Worm (Caenorhabditis elegans) whole organism, young adult: ENCODE results near the gene ham-2.

Experiments used
- B0035.1 ChIP-seq: sonication (generic microtip); optimal IDR thresholded peaks from 2 replicates; lab custom pipeline; 2016; ENCODE audit warnings: missing genetic modification characterization, mild to moderate bottlenecking, missing compliant biosample characterization, missing genotype, missing genetic modification reagents
- F10E7.11 ChIP-seq: sonication (generic microtip); optimal IDR thresholded peaks from 2 replicates; lab custom pipeline; 2017; ENCODE audit warnings: mild to moderate bottlenecking, missing genetic modification characterization, moderate library complexity, missing compliant biosample characterization
- F23B12.7 ChIP-seq: sonication (generic microtip); optimal IDR thresholded peaks from 2 replicates; lab custom pipeline; 2017; ENCODE audit warnings: missing genetic modification characterization, mild to moderate bottlenecking, missing compliant biosample characterization, antibody characterized with exemption, moderate library complexity; ENCODE audit not compliant: insufficient read depth
- F33H1.4 ChIP-seq: fragments of 200-800 bp; sonication (Bioruptor generic); IDR thresholded peaks from 2 replicates; pipeline ENCODE4 v1.3.6; 2022; ENCODE audit warnings: missing genetic modification reagents, missing genetic modification characterization, missing compliant biosample characterization
- F49E8.2 ChIP-seq: sonication (generic microtip); optimal IDR thresholded peaks from 3 replicates; lab custom pipeline; 2017; ENCODE audit warnings: missing genetic modification characterization, mild to moderate bottlenecking, missing compliant biosample characterization, antibody characterized with exemption, moderate library complexity; ENCODE audit not compliant: insufficient read depth
- K11D2.4 ChIP-seq: fragments of 200-800 bp; sonication (Bioruptor generic); IDR thresholded peaks from 2 replicates; pipeline ENCODE4 v1.3.6; 2022; ENCODE audit warnings: missing genetic modification reagents, missing genetic modification characterization, missing compliant biosample characterization
- T26A5.8 ChIP-seq: sonication (generic microtip); optimal IDR thresholded peaks from 2 replicates; lab custom pipeline; 2016; ENCODE audit warnings: missing genetic modification characterization, missing compliant biosample characterization
- Y67H2A.10 ChIP-seq: fragments of 200-800 bp; sonication (Bioruptor generic); conservative IDR thresholded peaks from 2 replicates; pipeline ENCODE4 v1.3.6; 2022; ENCODE audit warnings: missing genetic modification reagents, missing genetic modification characterization, missing compliant biosample characterization
- Y79H2A.3 ChIP-seq: fragments of 200-800 bp; sonication (Bioruptor generic); conservative IDR thresholded peaks from 2 replicates; pipeline ENCODE4 v1.3.6; 2022; ENCODE audit warnings: missing genetic modification reagents, missing genetic modification characterization, missing compliant biosample characterization
- akir-1 ChIP-seq: fragments of 200-800 bp; sonication (Bioruptor generic); optimal IDR thresholded peaks from 2 replicates; lab custom pipeline; 2018; ENCODE audit warnings: mild to moderate bottlenecking, missing genetic modification characterization, moderate library complexity, missing compliant biosample characterization
- ama-1 ChIP-seq, 3 experiments: fragments of 150-350 bp in 1 of 3; sonication (generic microtip) in 2 of 3; optimal IDR thresholded peaks; 2 replicates each; lab custom pipeline; 2014 to 2018; ENCODE audit warnings: missing biosample characterization in 2 of 3, missing genetic modification characterization in 2 of 3, missing genetic modification reagents in 2 of 3
- aptf-3 ChIP-seq: fragments of 200-800 bp; sonication (Bioruptor generic); IDR thresholded peaks from 2 replicates; pipeline ENCODE4 v1.3.6; 2022; ENCODE audit warnings: missing genetic modification characterization, missing compliant biosample characterization
- atf-7 ChIP-seq: sonication (generic microtip); optimal IDR thresholded peaks from 2 replicates; lab custom pipeline; 2017; ENCODE audit warnings: mild to moderate bottlenecking, missing genetic modification characterization, missing compliant biosample characterization
- attf-3 ChIP-seq: fragments of 200-800 bp; sonication (Bioruptor generic); conservative IDR thresholded peaks from 2 replicates; pipeline ENCODE4 v1.3.6; 2022; ENCODE audit warnings: missing genetic modification reagents, missing genetic modification characterization, missing compliant biosample characterization
- bed-1 ChIP-seq: fragments of 200-800 bp; sonication (Bioruptor generic); IDR thresholded peaks from 2 replicates; pipeline ENCODE4 v1.3.6; 2022; ENCODE audit warnings: missing genetic modification reagents, missing genetic modification characterization, missing compliant biosample characterization
- cebp-1 ChIP-seq, 2 experiments: fragments of 200-800 bp in 1 of 2; sonication (Bioruptor generic) in 1 of 2; sonication (generic microtip) in 1 of 2; IDR thresholded peaks in 1 of 2; optimal IDR thresholded peaks in 1 of 2; 2 replicates each; pipeline versions ENCODE4 v1.3.6 to Lab custom; 2017 to 2022; ENCODE audit warnings: missing compliant biosample characterization in 2 of 2, missing genetic modification characterization in 2 of 2, mild to moderate bottlenecking in 1 of 2, missing genetic modification reagents in 1 of 2, moderate library complexity in 1 of 2
- cebp-2 ChIP-seq: fragments of 200-800 bp; sonication (Bioruptor generic); IDR thresholded peaks from 2 replicates; pipeline ENCODE4 v1.3.6; 2022; ENCODE audit warnings: missing genetic modification characterization, missing compliant biosample characterization
- ceh-27 ChIP-seq: fragments of 200-800 bp; sonication (Bioruptor generic); optimal IDR thresholded peaks from 2 replicates; lab custom pipeline; 2018; ENCODE audit warnings: mild to moderate bottlenecking, missing genetic modification characterization, moderate library complexity, missing compliant biosample characterization
- ceh-40 ChIP-seq: fragments of 200-800 bp; sonication (Bioruptor generic); IDR thresholded peaks from 2 replicates; pipeline ENCODE4 v1.3.6; 2022; ENCODE audit warnings: missing genetic modification characterization, missing compliant biosample characterization
- efl-1 ChIP-seq: fragments of 150-350 bp; optimal IDR thresholded peaks from 2 replicates; lab custom pipeline; 2014; ENCODE audit warnings: missing biosample characterization, missing genetic modification reagents, missing genetic modification characterization
- ets-4 ChIP-seq: fragments of 200-800 bp; sonication (Bioruptor generic); optimal IDR thresholded peaks from 2 replicates; lab custom pipeline; 2018; ENCODE audit warnings: mild to moderate bottlenecking, missing genetic modification characterization, missing compliant biosample characterization
- hlh-12 ChIP-seq: sonication (generic microtip); optimal IDR thresholded peaks from 2 replicates; lab custom pipeline; 2016; ENCODE audit warnings: missing genetic modification characterization, missing compliant biosample characterization
- hmg-1.2 ChIP-seq: fragments of 200-800 bp; sonication (Bioruptor generic); IDR thresholded peaks from 2 replicates; pipeline ENCODE4 v1.3.6; 2022; ENCODE audit warnings: missing genetic modification reagents, missing genetic modification characterization, missing compliant biosample characterization
- let-526 ChIP-seq: fragments of 200-800 bp; sonication (Bioruptor generic); IDR thresholded peaks from 2 replicates; pipeline ENCODE4 v1.3.6; 2022; ENCODE audit warnings: missing genetic modification reagents, missing genetic modification characterization, missing compliant biosample characterization
- lin-26 ChIP-seq: fragments of 200-800 bp; sonication (Bioruptor generic); IDR thresholded peaks from 2 replicates; pipeline ENCODE4 v1.3.6; 2022; ENCODE audit warnings: missing genetic modification reagents, missing genetic modification characterization, missing compliant biosample characterization
- lin-54 ChIP-seq: fragments of 200-800 bp; sonication (Bioruptor generic); optimal IDR thresholded peaks from 2 replicates; lab custom pipeline; 2018; ENCODE audit warnings: mild to moderate bottlenecking, missing genetic modification characterization, missing compliant biosample characterization
- madf-3 ChIP-seq: fragments of 200-800 bp; sonication (Bioruptor generic); IDR thresholded peaks from 2 replicates; pipeline ENCODE4 v1.3.6; 2022; ENCODE audit warnings: missing genetic modification reagents, missing genetic modification characterization, missing compliant biosample characterization
- nhr-80 ChIP-seq: sonication (generic microtip); optimal IDR thresholded peaks from 2 replicates; lab custom pipeline; 2016; ENCODE audit warnings: missing genetic modification characterization, missing compliant biosample characterization
- nhr-90 ChIP-seq: sonication (generic microtip); optimal IDR thresholded peaks from 2 replicates; lab custom pipeline; 2016; ENCODE audit warnings: missing genotype, mild to moderate bottlenecking, missing genetic modification characterization, missing compliant biosample characterization
- pbrm-1 ChIP-seq: fragments of 200-800 bp; sonication (Bioruptor generic); IDR thresholded peaks from 2 replicates; pipeline ENCODE4 v1.3.6; 2022; ENCODE audit warnings: missing genetic modification reagents, missing genetic modification characterization, missing compliant biosample characterization
- repo-1 ChIP-seq: sonication (generic microtip); optimal IDR thresholded peaks from 2 replicates; lab custom pipeline; 2017; ENCODE audit warnings: mild to moderate bottlenecking, missing genetic modification characterization, missing compliant biosample characterization
- snpc-1.3 ChIP-seq: sonication (generic microtip); optimal IDR thresholded peaks from 2 replicates; lab custom pipeline; 2017; ENCODE audit warnings: missing genetic modification characterization, mild to moderate bottlenecking, missing compliant biosample characterization, antibody characterized with exemption, moderate library complexity, missing genotype, missing genetic modification reagents; ENCODE audit not compliant: insufficient read depth
- somi-1 ChIP-seq: fragments of 200-800 bp; sonication (Bioruptor generic); optimal IDR thresholded peaks from 2 replicates; lab custom pipeline; 2018; ENCODE audit warnings: mild to moderate bottlenecking, missing genetic modification characterization, missing compliant biosample characterization
- sptf-2 ChIP-seq: fragments of 200-800 bp; sonication (Bioruptor generic); optimal IDR thresholded peaks from 2 replicates; lab custom pipeline; 2018; ENCODE audit warnings: mild to moderate bottlenecking, missing genetic modification characterization, missing compliant biosample characterization
- tlf-1 ChIP-seq: fragments of 200-800 bp; sonication (Bioruptor generic); optimal IDR thresholded peaks from 2 replicates; lab custom pipeline; 2018; ENCODE audit warnings: mild to moderate bottlenecking, missing genetic modification characterization, missing compliant biosample characterization
- unc-62 ChIP-seq: fragments of 150-350 bp; optimal IDR thresholded peaks from 2 replicates; lab custom pipeline; 2014; ENCODE audit warnings: missing biosample characterization, missing genetic modification reagents, missing genetic modification characterization
- xnd-1 ChIP-seq: sonication (generic microtip); optimal IDR thresholded peaks from 2 replicates; lab custom pipeline; 2016; ENCODE audit warnings: missing genotype, missing genetic modification reagents, missing genetic modification characterization, missing compliant biosample characterization
- ztf-26 ChIP-seq: sonication (generic microtip); optimal IDR thresholded peaks from 2 replicates; lab custom pipeline; 2017; ENCODE audit warnings: missing genetic modification characterization, missing compliant biosample characterization
- ztf-3 ChIP-seq: fragments of 200-800 bp; sonication (Bioruptor generic); optimal IDR thresholded peaks from 2 replicates; lab custom pipeline; 2018; ENCODE audit warnings: mild to moderate bottlenecking, missing genetic modification characterization, missing compliant biosample characterization

Gene ham-2

ce11 chrX:4532160-4532741 lies 22.2 kb upstream of the ham-2 start, which contains the start of gene nhr-35 (continued):
- peak; percentile 54 for TF ChIP-seq ceh-27 (GFP tag; lab: Kevin White, UChicago)
- no peak for TF ChIP-seq akir-1 (GFP tag; lab: Kevin White, UChicago)
- TF ChIP-seq Y67H2A.10 (GFP tag; lab: Robert Waterston, UW) = no peak
- TF ChIP-seq pbrm-1 (GFP tag; lab: Robert Waterston, UW) = 0 out of 2 replicates have a peak, but pooled peaks have one; percentile 26
- TF ChIP-seq repo-1 (tag; lab: Kevin White, UChicago) = peak; percentile 63
- TF ChIP-seq atf-7 = peak; percentile 91
- no peak for TF ChIP-seq efl-1
- peak; percentile 84 for TF ChIP-seq ztf-26 (tag; lab: Kevin White, UChicago)
- no peak for TF ChIP-seq F49E8.2 (tag; lab: Kevin White, UChicago)
- TF ChIP-seq ets-4 (GFP tag; lab: Kevin White, UChicago) = peak; percentile 93
- peak; percentile 26 for TF ChIP-seq ztf-3
- peak; percentile 94 for TF ChIP-seq unc-62
- TF ChIP-seq nhr-90 = peak; percentile 72
- no peak for TF ChIP-seq cebp-2
- TF ChIP-seq ama-1 (optimal IDR thresholded peaks at IDR 0.05; lab: Kevin White, UChicago) = no peak
- no peak for TF ChIP-seq ama-1 (GFP tag; optimal IDR thresholded peaks at IDR 0.05; lab: Kevin White, UChicago)
- TF ChIP-seq B0035.1 (tag; lab: Kevin White, UChicago) = no peak
- TF ChIP-seq cebp-1 (GFP tag; IDR thresholded peaks at IDR 0.05; lab: Robert Waterston, UW) = 0 out of 2 replicates have a peak, but pooled peaks have one; percentile 36
- TF ChIP-seq cebp-1 (tag; optimal IDR thresholded peaks at IDR 0.05; lab: Kevin White, UChicago) = peak; percentile 78
- TF ChIP-seq let-526 (GFP tag; lab: Robert Waterston, UW) = peak; percentile 69; the same call in 1 of the 2 replicates
- TF ChIP-seq bed-1 (GFP tag; lab: Robert Waterston, UW) = no peak
- TF ChIP-seq T26A5.8 (tag; lab: Kevin White, UChicago) = no peak
- peak; percentile 64; the same call in 1 of the 2 replicates for TF ChIP-seq K11D2.4 (GFP tag; lab: Robert Waterston, UW)
- no peak for TF ChIP-seq ceh-40 (GFP tag; lab: Robert Waterston, UW)
- no peak for TF ChIP-seq hlh-12 (tag; lab: Kevin White, UChicago)
- peak; percentile 66 for TF ChIP-seq tlf-1 (GFP tag; lab: Kevin White, UChicago)

DNA sequence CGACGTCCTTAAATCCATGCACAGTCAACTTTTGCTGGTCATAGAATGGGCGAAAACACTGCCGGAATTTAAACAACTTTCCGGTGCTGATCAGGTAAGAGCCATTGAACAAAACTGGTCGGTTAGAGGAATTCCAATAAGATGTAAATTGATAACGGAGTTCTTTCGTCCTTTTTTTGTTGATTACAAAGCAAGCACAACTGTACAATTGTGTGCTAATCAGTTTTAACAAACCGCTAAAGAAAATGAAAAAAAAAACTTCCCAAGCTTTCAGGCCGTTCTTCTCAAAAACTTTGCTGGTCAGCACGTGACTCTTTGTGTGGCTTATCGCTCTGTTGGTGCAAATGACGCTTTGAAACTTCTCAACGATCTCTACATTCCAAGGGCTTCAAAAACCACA lies 20.4 kb upstream of the ham-2 start:
- no peak for TF ChIP-seq somi-1 (GFP tag; lab: Kevin White, UChicago)
- TF ChIP-seq nhr-80 (tag; lab: Kevin White, UChicago) = peak; percentile 56
- TF ChIP-seq unc-62 = no peak
- no peak for TF ChIP-seq Y79H2A.3

- TF ChIP-seq lin-26 (GFP tag; lab: Robert Waterston, UW) (no peak), lin-54 (GFP tag; lab: Kevin White, UChicago) (no peak), madf-3 (GFP tag; lab: Robert Waterston, UW) (no peak), sptf-2 (GFP tag; lab: Kevin White, UChicago) (no peak), attf-3 (GFP tag; lab: Robert Waterston, UW) (no peak), snpc-1.3 (tag; lab: Kevin White, UChicago) (no peak), aptf-3 (GFP tag; lab: Robert Waterston, UW) (no peak), F33H1.4 (GFP tag; lab: Robert Waterston, UW) (no peak), T26A5.8 (tag; lab: Kevin White, UChicago) (no peak), F23B12.7 (tag; lab: Kevin White, UChicago) (no peak), F10E7.11 (tag; lab: Kevin White, UChicago) (no peak), xnd-1 (tag; lab: Kevin White, UChicago) (no peak), hmg-1.2 (GFP tag; lab: Robert Waterston, UW) (no peak)
Observed at ce11 chrX:4544543-4544942, 9.9 kb upstream of the ham-2 start, which contains the start of gene C07A12.2. C07A12.2 (plus strand) TSS chrX:4544843.
